Fruit fly (Drosophila melanogaster) whole organism: ENCODE measurements around the gene unc-45.
"Not testable (repeated sequence)": the region's sequence is repeated elsewhere in the genome, so short reads cannot be mapped to it uniquely, and the experiment has no call there.

Source experiments
- CG8478 ChIP-seq: fragments of >200 bp; optimal IDR thresholded peaks from 2 replicates; lab custom pipeline; 2018; ENCODE audit warnings: inconsistent platforms
- Dll ChIP-seq: fragments of >200 bp; optimal IDR thresholded peaks from 2 replicates; lab custom pipeline; 2017
- EcR ChIP-seq, 2 experiments: fragments of >200 bp; optimal IDR thresholded peaks; 2 replicates each; lab custom pipeline; 2017; ENCODE audit warnings: missing biosample characterization in 2 of 2, missing genetic modification characterization in 2 of 2, missing genetic modification reagents in 2 of 2
- pan ChIP-seq: fragments of >200 bp; optimal IDR thresholded peaks from 2 replicates; lab custom pipeline; 2017
- psq ChIP-seq: fragments of >200 bp; optimal IDR thresholded peaks from 2 replicates; lab custom pipeline; 2017
- usp ChIP-seq: fragments of >200 bp; optimal IDR thresholded peaks from 2 replicates; lab custom pipeline; 2017; ENCODE audit warnings: missing biosample characterization, missing genetic modification characterization, mixed read lengths

unc-45 gene

DNA sequence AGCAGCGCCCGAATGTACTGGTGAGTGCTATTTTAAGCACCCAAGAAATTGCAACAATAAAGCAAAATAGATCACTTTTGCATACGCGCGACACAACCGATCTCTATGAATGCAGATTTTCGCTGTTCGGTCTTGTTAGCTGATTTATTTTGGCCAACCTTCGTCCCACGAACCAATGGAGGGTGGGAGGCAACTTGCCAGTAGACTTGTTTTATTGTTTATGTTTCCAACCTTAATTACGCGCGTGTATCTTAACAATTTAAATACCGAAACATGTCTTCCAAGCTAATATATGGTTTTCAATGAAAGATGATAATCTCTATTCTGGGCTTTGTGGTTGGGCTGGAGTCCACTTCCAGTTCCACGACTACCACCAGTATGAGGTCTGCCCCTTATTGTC is 15.8 kb downstream of the unc-45 start, which contains the start of gene CG43618:
TSS of gene CG43618 (plus strand) at position 301 of the 400 bp plus-strand sequence.
- not testable (repeated sequence) for TF ChIP-seq psq (lab: Kevin White, UChicago); CG8478; Dll (lab: Kevin White, UChicago)

DNA sequence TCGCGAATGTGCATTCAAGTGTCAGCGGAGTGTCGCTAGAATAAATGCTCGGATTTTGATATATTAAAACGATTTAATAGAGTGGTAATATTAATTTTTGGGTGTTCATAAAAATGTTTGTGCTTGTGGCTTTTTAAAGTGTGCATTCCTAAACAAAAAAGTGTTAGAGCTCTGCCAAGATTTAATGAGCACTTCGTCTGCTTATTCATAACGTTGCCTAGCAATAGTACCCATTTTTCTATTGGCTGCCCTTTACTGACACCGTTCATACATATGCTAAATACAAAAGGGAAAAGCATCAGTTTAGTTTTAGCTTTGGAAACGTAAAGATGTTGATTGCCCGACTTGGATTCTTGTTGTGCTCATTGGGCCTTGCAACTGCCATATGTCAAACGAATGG is 16.3 kb downstream of the unc-45 start, which contains the start of gene CG43061:
TSS of gene CG43061 (plus strand) at position 301 of the 400 bp plus-strand sequence.
- not testable (repeated sequence) for TF ChIP-seq pan, Dll, psq (lab: Kevin White, UChicago)

DNA sequence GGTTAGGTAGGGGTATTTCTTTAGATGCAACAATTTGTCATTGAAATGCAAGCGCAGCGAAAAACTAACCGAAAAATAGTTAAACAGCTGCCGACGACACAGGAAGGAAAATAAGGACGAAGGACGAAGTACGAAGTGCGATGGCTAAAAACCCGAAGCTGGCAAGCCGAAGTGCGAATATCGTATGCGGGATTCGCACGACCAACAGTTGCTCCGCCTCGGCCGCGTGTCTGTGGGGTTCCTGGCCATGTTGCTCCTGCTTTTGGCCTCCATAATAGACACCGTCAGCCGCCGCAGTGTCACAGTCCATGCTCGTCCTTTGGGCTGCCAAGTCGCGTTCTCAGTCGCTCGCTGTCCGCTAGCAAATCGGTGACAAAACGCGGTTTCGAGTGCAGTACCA is 25.9 kb downstream of the unc-45 start, which contains the start of gene mAChR-B:
TSS of gene mAChR-B (plus strand) at position 301 of the 400 bp plus-strand sequence.
- TF ChIP-seq CG8478 (no peak), EcR (GFP tag; optimal IDR thresholded peaks at IDR 0.05; lab: Kevin White, UChicago) (no peak), usp (GFP tag; lab: Kevin White, UChicago) (no peak), psq (lab: Kevin White, UChicago) (no peak), pan (lab: Kevin White, UChicago) (no peak), Dll (lab: Kevin White, UChicago) (no peak)

DNA sequence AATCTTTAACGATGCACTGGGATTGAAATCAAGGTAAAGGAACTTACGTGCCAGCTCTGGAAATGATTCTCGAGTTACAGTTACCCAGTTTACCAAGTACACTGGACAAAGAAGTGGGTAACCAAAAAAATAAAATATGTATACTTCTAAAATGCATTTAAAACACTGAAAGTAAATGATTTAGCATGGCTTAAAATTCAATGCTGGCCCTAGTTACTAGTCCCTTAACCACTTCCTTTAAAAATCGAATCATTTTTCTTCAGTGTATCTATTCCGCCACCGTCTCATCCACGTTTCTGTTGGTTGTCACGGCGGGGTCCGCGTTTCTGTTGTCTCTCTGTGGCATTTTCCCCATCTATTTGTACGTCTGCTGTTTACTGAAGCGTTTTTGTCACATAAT is 39.5 kb downstream of the unc-45 start:
- no peak for TF ChIP-seq psq (lab: Kevin White, UChicago)
- no peak for TF ChIP-seq EcR (GFP tag; optimal IDR thresholded peaks at IDR 0.05; lab: Kevin White, UChicago)

DNA sequence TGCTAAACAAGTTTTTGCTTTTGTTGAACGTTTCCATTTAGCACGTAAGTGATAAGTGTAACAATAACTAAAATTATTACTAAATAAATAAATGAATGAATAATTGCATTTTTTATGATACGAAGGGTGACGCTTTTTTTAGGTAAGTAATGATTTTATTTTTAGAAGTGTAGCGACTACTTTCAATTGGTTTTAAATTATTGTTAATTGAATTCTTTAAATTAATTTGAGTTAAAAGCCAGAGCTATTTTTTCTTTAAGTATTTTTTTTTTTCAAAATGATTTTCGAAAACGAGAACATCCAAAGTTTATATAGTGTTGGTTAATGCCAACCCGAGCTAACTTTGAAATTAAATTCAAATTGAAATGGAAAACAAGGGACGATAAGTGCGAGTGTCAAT is 53.9 kb downstream of the unc-45 start, which contains the start of gene CG7910:
TSS of gene CG7910 (plus strand) at position 301 of the 400 bp plus-strand sequence.
- TF ChIP-seq usp (GFP tag; lab: Kevin White, UChicago) (no peak), psq (lab: Kevin White, UChicago) (no peak), CG8478 (no peak), EcR (GFP tag; optimal IDR thresholded peaks at IDR 0.05; lab: Kevin White, UChicago) (no peak), pan (lab: Kevin White, UChicago) (no peak), Dll (lab: Kevin White, UChicago) (no peak)
